Fruit fly (Drosophila melanogaster) whole organism, embryonic: ENCODE data around the gene CG17839.

Source experiments
- ATbp ChIP-seq: fragments of 200-800 bp; sonication (Bioruptor generic); optimal IDR thresholded peaks from 2 replicates; lab custom pipeline; 2017; ENCODE audit warnings: missing biosample characterization, mild to moderate bottlenecking, missing genetic modification characterization, missing genetic modification reagents
- Antp ChIP-seq: fragments of 200-800 bp; sonication (Bioruptor generic); optimal IDR thresholded peaks from 3 replicates; lab custom pipeline; 2016; ENCODE audit warnings: missing biosample characterization, missing genetic modification characterization
- CG12071 ChIP-seq: fragments of 200-800 bp; sonication (Bioruptor generic); optimal IDR thresholded peaks from 3 replicates; lab custom pipeline; 2018; ENCODE audit warnings: missing biosample characterization, mild to moderate bottlenecking, missing genetic modification characterization
- CG12219 ChIP-seq: fragments of 200-800 bp; sonication (Bioruptor generic); optimal IDR thresholded peaks from 3 replicates; lab custom pipeline; 2018; ENCODE audit warnings: missing biosample characterization, mild to moderate bottlenecking, missing genetic modification characterization
- CG1603 ChIP-seq: fragments of 200-800 bp; sonication (Bioruptor generic); optimal IDR thresholded peaks from 2 replicates; lab custom pipeline; 2019; ENCODE audit warnings: missing biosample characterization, mild to moderate bottlenecking, missing genetic modification characterization, moderate library complexity
- CG16863 ChIP-seq: fragments of 200-800 bp; sonication (Bioruptor generic); optimal IDR thresholded peaks from 3 replicates; lab custom pipeline; 2016; ENCODE audit warnings: missing biosample characterization, missing genetic modification characterization
- CG17186 ChIP-seq: fragments of 200-800 bp; sonication (Bioruptor generic); optimal IDR thresholded peaks from 3 replicates; lab custom pipeline; 2017; ENCODE audit warnings: missing biosample characterization, missing genetic modification reagents, missing genetic modification characterization
- CG17568 ChIP-seq: fragments of 200-800 bp; sonication (Bioruptor generic); optimal IDR thresholded peaks from 2 replicates; lab custom pipeline; 2018; ENCODE audit warnings: missing biosample characterization, mild to moderate bottlenecking, missing genetic modification characterization, moderate library complexity
- CG17912 ChIP-seq: fragments of 200-800 bp; sonication (Bioruptor generic); optimal IDR thresholded peaks from 2 replicates; lab custom pipeline; 2018; ENCODE audit warnings: missing biosample characterization, mild to moderate bottlenecking, missing genetic modification characterization
- CG2120 ChIP-seq: fragments of 200-800 bp; sonication (Bioruptor generic); optimal IDR thresholded peaks from 3 replicates; lab custom pipeline; 2016; ENCODE audit warnings: missing biosample characterization, missing genetic modification characterization
- CG3407 ChIP-seq: fragments of 200-800 bp; sonication (Bioruptor generic); optimal IDR thresholded peaks from 2 replicates; lab custom pipeline; 2018; ENCODE audit warnings: missing biosample characterization, mild to moderate bottlenecking, missing genetic modification characterization
- CG3726 ChIP-seq: fragments of 200-800 bp; sonication (Bioruptor generic); IDR thresholded peaks from 3 replicates; pipeline ENCODE4, ENCODE4 v1.3.6; 2022; ENCODE audit warnings: missing biosample characterization, missing genetic modification characterization
- CG4360 ChIP-seq: fragments of 200-800 bp; sonication (Bioruptor generic); IDR thresholded peaks from 2 replicates; pipeline ENCODE4 v1.3.6; 2022; ENCODE audit warnings: missing biosample characterization, missing genetic modification characterization
- CG4404 ChIP-seq: fragments of 200-800 bp; sonication (Bioruptor generic); IDR thresholded peaks from 2 replicates; pipeline ENCODE4 v1.3.6; 2022; ENCODE audit warnings: missing biosample characterization, missing genetic modification characterization
- CG6175 ChIP-seq: fragments of 200-800 bp; sonication (Bioruptor generic); IDR thresholded peaks from 3 replicates; pipeline ENCODE4 v1.3.6; 2022; ENCODE audit warnings: missing biosample characterization, missing genetic modification characterization
- CG6254 ChIP-seq: fragments of 200-800 bp; sonication (Bioruptor generic); optimal IDR thresholded peaks from 3 replicates; lab custom pipeline; 2017; ENCODE audit warnings: mild to moderate bottlenecking, missing biosample characterization, missing genetic modification reagents, missing genetic modification characterization
- CG6272 ChIP-seq: fragments of 200-800 bp; sonication (Bioruptor generic); IDR thresholded peaks from 2 replicates; pipeline ENCODE4 v1.3.6; 2022; ENCODE audit warnings: missing biosample characterization, missing genetic modification characterization
- CG7271 ChIP-seq: fragments of 200-800 bp; sonication (Bioruptor generic); optimal IDR thresholded peaks from 2 replicates; lab custom pipeline; 2018; ENCODE audit warnings: missing biosample characterization, mild to moderate bottlenecking, missing genetic modification characterization, moderate library complexity
- CG8290 ChIP-seq, 3 experiments: fragments of 200-800 bp; sonication (Bioruptor generic); optimal IDR thresholded peaks; 2 replicates each; lab custom pipeline; 2016 to 2019; ENCODE audit warnings: missing biosample characterization in 3 of 3, missing genetic modification characterization in 3 of 3, mild to moderate bottlenecking in 2 of 3, moderate library complexity in 1 of 3
- CG8359 ChIP-seq: fragments of 200-800 bp; sonication (Bioruptor generic); optimal IDR thresholded peaks from 2 replicates; lab custom pipeline; 2017; ENCODE audit warnings: missing biosample characterization, mild to moderate bottlenecking, missing genetic modification characterization, borderline replicate concordance
- CG9437 ChIP-seq: fragments of 200-800 bp; sonication (Bioruptor generic); optimal IDR thresholded peaks from 2 replicates; lab custom pipeline; 2018; ENCODE audit warnings: missing biosample characterization, mild to moderate bottlenecking, missing genetic modification characterization
- CHES-1-like ChIP-seq: fragments of 200-800 bp; sonication (Bioruptor generic); optimal IDR thresholded peaks from 2 replicates; lab custom pipeline; 2016; ENCODE audit warnings: missing biosample characterization, missing genetic modification characterization
- Dbx ChIP-seq: fragments of 200-800 bp; sonication (Bioruptor generic); IDR thresholded peaks from 3 replicates; pipeline ENCODE4 v1.3.6; 2022; ENCODE audit warnings: missing biosample characterization, missing genetic modification characterization
- Drgx ChIP-seq: fragments of 200-800 bp; sonication (Bioruptor generic); IDR thresholded peaks from 2 replicates; pipeline ENCODE4 v1.3.6; 2022; ENCODE audit warnings: missing biosample characterization, missing genetic modification characterization
- Gug ChIP-seq: fragments of 200-800 bp; sonication (Bioruptor generic); IDR thresholded peaks from 4 replicates; pipeline ENCODE4 v1.3.6; 2022; ENCODE audit warnings: missing biosample characterization, missing genetic modification characterization
- Meics ChIP-seq: fragments of 200-800 bp; sonication (Bioruptor generic); optimal IDR thresholded peaks from 2 replicates; lab custom pipeline; 2017; ENCODE audit warnings: missing biosample characterization, mild to moderate bottlenecking, missing genetic modification characterization
- NC2β ChIP-seq: fragments of 200-800 bp; sonication (Bioruptor generic); optimal IDR thresholded peaks from 2 replicates; lab custom pipeline; 2016; ENCODE audit warnings: missing biosample characterization, missing genetic modification characterization
- NFAT ChIP-seq: fragments of 200-800 bp; sonication (Bioruptor generic); IDR thresholded peaks from 2 replicates; pipeline ENCODE4 v1.3.6; 2022; ENCODE audit warnings: missing biosample characterization, missing genetic modification characterization
- Nf-YA ChIP-seq: fragments of 200-800 bp; sonication (Bioruptor generic); IDR thresholded peaks from 2 replicates; pipeline ENCODE4 v1.3.6; 2022; ENCODE audit warnings: missing biosample characterization, missing genetic modification characterization
- Rfx ChIP-seq: fragments of 200-800 bp; sonication (Bioruptor generic); IDR thresholded peaks from 2 replicates; pipeline ENCODE4 v1.3.6; 2022; ENCODE audit warnings: missing biosample characterization, missing genetic modification characterization
- Spps ChIP-seq: fragments of 200-800 bp; sonication (Bioruptor generic); optimal IDR thresholded peaks from 2 replicates; lab custom pipeline; 2018; ENCODE audit warnings: missing biosample characterization, mild to moderate bottlenecking, missing genetic modification characterization
- bab2 ChIP-seq: fragments of 200-800 bp; sonication (Bioruptor generic); optimal IDR thresholded peaks from 2 replicates; lab custom pipeline; 2016; ENCODE audit warnings: missing biosample characterization, missing genetic modification characterization
- bsh ChIP-seq, 2 experiments: fragments of 200-800 bp; sonication (Bioruptor generic); optimal IDR thresholded peaks; 2 replicates each; lab custom pipeline; 2017 to 2018; ENCODE audit warnings: mild to moderate bottlenecking in 2 of 2, missing biosample characterization in 2 of 2, missing genetic modification characterization in 2 of 2, moderate library complexity in 1 of 2
- cad ChIP-seq: fragments of >200 bp; optimal IDR thresholded peaks from 2 replicates; lab custom pipeline; 2017; ENCODE audit warnings: missing biosample characterization, missing genetic modification characterization
- chn ChIP-seq: fragments of 200-800 bp; sonication (Bioruptor generic); optimal IDR thresholded peaks from 2 replicates; lab custom pipeline; 2016; ENCODE audit warnings: missing biosample characterization, missing genetic modification characterization
- crp ChIP-seq, 2 experiments: fragments of 200-800 bp; sonication (Bioruptor generic); optimal IDR thresholded peaks; 2 replicates in 1 of 2; 3 replicates in 1 of 2; lab custom pipeline; 2017; ENCODE audit warnings: missing biosample characterization in 2 of 2, missing genetic modification characterization in 2 of 2, mild to moderate bottlenecking in 1 of 2, moderate library complexity in 1 of 2
- dan ChIP-seq: fragments of 200-800 bp; sonication (Bioruptor generic); IDR thresholded peaks from 2 replicates; pipeline ENCODE4 v1.3.6; 2022; ENCODE audit warnings: missing biosample characterization, missing genetic modification characterization
- fru ChIP-seq: fragments of >200 bp; optimal IDR thresholded peaks from 2 replicates; lab custom pipeline; 2017
- ftz-f1 ChIP-seq: fragments of 200-800 bp; sonication (Bioruptor generic); optimal IDR thresholded peaks from 2 replicates; lab custom pipeline; 2016; ENCODE audit warnings: missing biosample characterization, missing genetic modification characterization
- ham ChIP-seq: fragments of 200-800 bp; sonication (Bioruptor generic); IDR thresholded peaks from 2 replicates; pipeline ENCODE4 v1.3.6; 2022; ENCODE audit warnings: missing biosample characterization, missing genetic modification characterization
- kay ChIP-seq: fragments of 200-800 bp; sonication (Bioruptor generic); optimal IDR thresholded peaks from 2 replicates; lab custom pipeline; 2016; ENCODE audit warnings: missing biosample characterization, missing genetic modification characterization
- kni ChIP-seq: fragments of 200-800 bp; sonication (Bioruptor generic); optimal IDR thresholded peaks from 3 replicates; lab custom pipeline; 2017; ENCODE audit warnings: mild to moderate bottlenecking, missing biosample characterization, missing genetic modification reagents, missing genetic modification characterization
- nom ChIP-seq: fragments of 200-800 bp; sonication (Bioruptor generic); optimal IDR thresholded peaks from 2 replicates; lab custom pipeline; 2017; ENCODE audit warnings: missing biosample characterization, missing genetic modification characterization, mild to moderate bottlenecking, moderate library complexity, missing genetic modification reagents
- pita ChIP-seq: fragments of 200-800 bp; sonication (Bioruptor generic); optimal IDR thresholded peaks from 2 replicates; lab custom pipeline; 2017; ENCODE audit warnings: missing biosample characterization, mild to moderate bottlenecking, missing genetic modification characterization
- salm ChIP-seq: fragments of 200-800 bp; sonication (Bioruptor generic); optimal IDR thresholded peaks from 2 replicates; lab custom pipeline; 2018; ENCODE audit warnings: missing biosample characterization, mild to moderate bottlenecking, missing genetic modification characterization
- sima ChIP-seq: fragments of 200-800 bp; sonication (Bioruptor generic); optimal IDR thresholded peaks from 2 replicates; lab custom pipeline; 2016; ENCODE audit warnings: missing biosample characterization, missing genetic modification characterization
- slp2 ChIP-seq: fragments of 200-800 bp; sonication (Bioruptor generic); optimal IDR thresholded peaks from 2 replicates; lab custom pipeline; 2016; ENCODE audit warnings: missing biosample characterization, missing genetic modification characterization
- trh ChIP-seq: fragments of 200-800 bp; sonication (Bioruptor generic); optimal IDR thresholded peaks from 2 replicates; lab custom pipeline; 2016; ENCODE audit warnings: missing biosample characterization, missing genetic modification characterization
- vnd ChIP-seq: fragments of 200-800 bp; sonication (Bioruptor generic); IDR thresholded peaks from 3 replicates; pipeline ENCODE4 v1.3.6; 2022; ENCODE audit warnings: missing biosample characterization, missing genetic modification characterization; ENCODE audit not compliant: partially characterized antibody
- z ChIP-seq: fragments of 200-800 bp; sonication (Bioruptor generic); IDR thresholded peaks from 3 replicates; pipeline ENCODE4 v1.3.6; 2022; ENCODE audit warnings: missing biosample characterization, missing genetic modification characterization
- zfh1 ChIP-seq: fragments of 200-800 bp; sonication (Bioruptor generic); IDR thresholded peaks from 3 replicates; pipeline ENCODE4 v1.3.6; 2022; ENCODE audit warnings: missing biosample characterization, missing genetic modification characterization

CG17839 gene

DNA sequence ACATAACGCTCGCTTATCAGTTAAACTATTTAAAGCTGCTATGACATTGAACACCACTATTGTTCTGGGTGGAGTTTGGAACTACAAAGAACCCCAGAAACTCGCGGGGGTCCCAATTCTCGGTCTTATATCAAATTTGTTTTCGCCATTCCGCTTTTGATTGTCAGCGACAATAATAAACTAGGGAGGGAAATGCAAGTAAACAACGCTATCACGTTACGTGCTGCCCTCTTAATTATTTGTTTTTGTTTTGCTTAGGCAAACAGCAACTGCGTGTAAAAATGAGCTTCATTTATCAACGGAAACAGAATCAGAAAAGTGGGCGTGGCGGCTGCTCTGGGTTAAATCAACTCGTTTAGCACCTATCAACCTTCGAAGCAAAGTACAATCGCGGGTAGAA is 24.7 kb upstream of the CG17839 start (continued):
- TF ChIP-seq CG6272 (GFP tag; lab: Robert Waterston, UW): no peak
- TF ChIP-seq sima (GFP tag; lab: Kevin White, UChicago): peak; percentile 6
- TF ChIP-seq ftz-f1 (GFP tag; lab: Kevin White, UChicago): no peak
- TF ChIP-seq CG12071 (GFP tag; lab: Kevin White, UChicago): peak; percentile 71
- TF ChIP-seq dan: no peak
- TF ChIP-seq CG9437 (GFP tag; lab: Kevin White, UChicago): no peak
- no peak for TF ChIP-seq CG2120
- peak; percentile 5 for TF ChIP-seq kay (GFP tag; lab: Kevin White, UChicago)
- no peak for TF ChIP-seq Antp (GFP tag; lab: Kevin White, UChicago)
- peak; percentile 24 for TF ChIP-seq CG12219 (GFP tag; lab: Kevin White, UChicago)
- peak; percentile 53 for TF ChIP-seq CG1603 (tag; lab: Kevin White, UChicago)
- TF ChIP-seq CG6175 (GFP tag; lab: Robert Waterston, UW): no peak
- TF ChIP-seq Nf-YA (GFP tag; lab: Robert Waterston, UW): no peak
- TF ChIP-seq trh (GFP tag; lab: Kevin White, UChicago): no peak
- peak; percentile 34 for TF ChIP-seq CG17186 (GFP tag; lab: Kevin White, UChicago)
- no peak for TF ChIP-seq pita (GFP tag; lab: Kevin White, UChicago)
- TF ChIP-seq CG3407 (GFP tag; lab: Kevin White, UChicago): peak; percentile 76
- TF ChIP-seq z: 0 out of 3 replicates have a peak, but pooled peaks have one; percentile 12
- TF ChIP-seq salm (tag; lab: Kevin White, UChicago): no peak
- peak; percentile 5 for TF ChIP-seq NC2β (GFP tag; lab: Kevin White, UChicago)
- TF ChIP-seq zfh1 (GFP tag; lab: Robert Waterston, UW): peak; percentile 59; the same call in 2 of the 3 replicates
- no peak for TF ChIP-seq Drgx
- TF ChIP-seq nom (GFP tag; lab: Kevin White, UChicago): no peak
- TF ChIP-seq CG4360 (GFP tag; lab: Robert Waterston, UW): peak; percentile 56; the same call in 1 of the 2 replicates
- no peak for TF ChIP-seq crp (GFP tag; optimal IDR thresholded peaks at IDR 0.05; lab: Kevin White, UChicago)
- no peak for TF ChIP-seq chn (GFP tag; lab: Kevin White, UChicago)
- peak; percentile 3 for TF ChIP-seq CG16863
- no peak for TF ChIP-seq fru (lab: Kevin White, UChicago)
- peak; percentile 54 for TF ChIP-seq CG8359 (GFP tag; lab: Kevin White, UChicago)
- TF ChIP-seq Meics: peak; percentile 31
- TF ChIP-seq kni: no peak
- TF ChIP-seq slp2: no peak
- TF ChIP-seq Rfx (GFP tag; lab: Robert Waterston, UW): peak; percentile 13; the same call in 1 of the 2 replicates
- no peak for TF ChIP-seq cad (GFP tag; lab: Kevin White, UChicago)
- TF ChIP-seq CG17912: peak; percentile 51
- TF ChIP-seq NFAT: no peak
- TF ChIP-seq vnd (GFP tag; lab: Robert Waterston, UW): no peak
- peak; percentile 68 for TF ChIP-seq CG17568 (GFP tag; lab: Kevin White, UChicago)
- TF ChIP-seq Gug (GFP tag; lab: Robert Waterston, UW): no peak
- TF ChIP-seq Dbx (GFP tag; lab: Robert Waterston, UW): 0 out of 3 replicates have a peak, but pooled peaks have one; percentile 8
- TF ChIP-seq CHES-1-like (GFP tag; lab: Kevin White, UChicago): peak; percentile 20
- no peak for TF ChIP-seq CG3726 (GFP tag; lab: Robert Waterston, UW)
- no peak for TF ChIP-seq CG7271 (tag; lab: Kevin White, UChicago)
- no peak for TF ChIP-seq CG4404 (GFP tag; lab: Robert Waterston, UW)
- peak; percentile 31 for TF ChIP-seq bab2
- TF ChIP-seq bsh (GFP tag; optimal IDR thresholded peaks at IDR 0.05; lab: Kevin White, UChicago): peak in 1 of 2 experiments; percentile 62
- TF ChIP-seq ATbp: peak; percentile 74
- peak; percentile 51 for TF ChIP-seq CG6254 (GFP tag; lab: Kevin White, UChicago)
- no peak for TF ChIP-seq ham (GFP tag; lab: Robert Waterston, UW)
- TF ChIP-seq Spps (tag; lab: Kevin White, UChicago): no peak
- TF ChIP-seq CG8290 (GFP tag; optimal IDR thresholded peaks at IDR 0.05; lab: Kevin White, UChicago): peak; percentile 21
- TF ChIP-seq CG8290 (tag; optimal IDR thresholded peaks at IDR 0.05; lab: Kevin White, UChicago): peak; percentile 8 to 63
